Worm (Caenorhabditis elegans): ENCODE data around the gene daf-11.
A peak's percentile ranks its signal among the peaks of the same experiment; 100 is the strongest.

daf-11 gene

ce11 chrV:11674594-11675579, 51.0 kb downstream of the daf-11 start:
- peak; percentile 2 for TF ChIP-seq nhr-25 (tag; optimal IDR thresholded peaks at IDR 0.05)
- TF ChIP-seq fos-1 (tag; optimal IDR thresholded peaks at IDR 0.05), result no peak
- TF ChIP-seq fkh-10 (GFP tag; optimal IDR thresholded peaks at IDR 0.05), result peak; percentile 50
- TF ChIP-seq nhr-12 (tag; optimal IDR thresholded peaks at IDR 0.05), result no peak
- no peak for TF ChIP-seq nhr-76 (tag; optimal IDR thresholded peaks at IDR 0.05)
- peak; percentile 50 for TF ChIP-seq pqm-1 (tag; optimal IDR thresholded peaks at IDR 0.05)
- TF ChIP-seq nhr-77 (tag; optimal IDR thresholded peaks at IDR 0.05), result no peak
- no peak for TF ChIP-seq skn-1 (tag; optimal IDR thresholded peaks at IDR 0.05)
- TF ChIP-seq elt-3 (tag; optimal IDR thresholded peaks at IDR 0.05), result no peak
- no peak for TF ChIP-seq daf-12 (tag; optimal IDR thresholded peaks at IDR 0.05)
- TF ChIP-seq zag-1 (tag; optimal IDR thresholded peaks at IDR 0.05), result no peak
- no peak for TF ChIP-seq ZK546.5 (tag; optimal IDR thresholded peaks at IDR 0.05)
- TF ChIP-seq elt-2 (tag; optimal IDR thresholded peaks at IDR 0.05), result peak; percentile 70
- TF ChIP-seq nhr-23 (tag; optimal IDR thresholded peaks at IDR 0.05), result no peak
- TF ChIP-seq jun-1 (tag; optimal IDR thresholded peaks at IDR 0.05), result peak; percentile 1
- TF ChIP-seq pha-4 (tag; optimal IDR thresholded peaks at IDR 0.05), result peak; percentile 84
- TF ChIP-seq snpc-4 (tag; optimal IDR thresholded peaks at IDR 0.05), result no peak

DNA sequence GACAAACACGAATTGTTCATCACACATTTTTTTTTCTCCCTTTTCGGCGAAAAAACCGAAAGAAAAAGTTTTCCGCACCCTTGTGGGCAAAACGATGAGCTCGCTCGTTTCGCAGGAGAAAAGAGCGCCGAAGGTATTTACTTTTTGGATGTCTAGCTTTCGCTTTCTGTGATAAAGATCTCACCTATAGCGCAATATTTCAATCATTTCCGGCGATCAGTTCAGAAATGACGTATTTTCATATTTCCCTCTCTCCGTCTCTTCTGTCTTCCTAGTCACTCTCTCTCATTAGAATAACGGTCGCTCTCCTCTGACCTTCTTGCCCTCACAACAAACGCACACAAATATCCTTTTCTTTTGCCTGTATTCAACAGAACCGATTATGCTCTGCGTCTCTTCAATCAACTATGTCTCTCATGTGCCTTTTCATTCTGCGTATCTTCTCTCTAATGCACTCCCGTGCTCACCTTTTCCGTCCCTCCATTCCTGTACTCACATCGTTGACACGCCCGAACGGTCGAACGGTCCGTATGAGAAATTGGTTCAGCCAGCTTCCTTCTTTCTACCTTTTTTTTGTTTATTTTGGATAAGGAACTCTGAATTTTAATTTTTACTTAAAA, 52.0 kb downstream of the daf-11 start:
- peak; percentile 23 for TF ChIP-seq nhr-23 (tag; optimal IDR thresholded peaks at IDR 0.05)
- peak; percentile 36 for TF ChIP-seq nhr-25 (tag; optimal IDR thresholded peaks at IDR 0.05)
- no peak for TF ChIP-seq unc-39 (tag; optimal IDR thresholded peaks at IDR 0.05)
- TF ChIP-seq pqm-1 (tag; optimal IDR thresholded peaks at IDR 0.05), result peak; percentile 1

DNA sequence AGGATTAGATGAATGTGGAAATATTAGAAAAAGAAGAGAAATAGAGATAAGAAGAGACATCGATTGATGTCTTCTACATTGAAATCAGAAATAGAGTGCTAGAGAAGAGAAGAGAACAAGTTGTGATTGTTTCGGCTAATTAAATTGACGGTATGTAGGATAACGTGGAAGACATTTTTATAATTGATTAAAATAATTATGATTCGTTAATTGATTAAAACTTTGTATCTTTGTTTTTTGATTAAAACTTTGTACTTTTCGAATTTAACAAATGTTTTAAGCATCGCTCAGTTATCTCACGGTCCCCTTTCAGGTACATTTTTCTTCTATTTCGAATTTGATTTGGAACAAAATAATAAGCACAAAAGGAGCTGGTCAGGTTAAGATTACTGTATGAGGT, 53.4 kb downstream of the daf-11 start, which contains the start of gene lgc-44:
TSS of gene lgc-44 (minus strand) at position 101 of the 400 bp plus-strand sequence.
- peak; percentile 14 for TF ChIP-seq ceh-28 (tag; optimal IDR thresholded peaks at IDR 0.05)
- TF ChIP-seq ceh-82 (tag; optimal IDR thresholded peaks at IDR 0.05), result no peak
